Worm (Caenorhabditis elegans) whole organism, L1 larva: ENCODE measurements around the gene hpo-26.

Experiments used
- Y116A8C.19 ChIP-seq: sonication (generic microtip); optimal IDR thresholded peaks from 2 replicates; lab custom pipeline; 2016; ENCODE audit warnings: missing compliant biosample characterization, missing genetic modification characterization, borderline replicate concordance
- alr-1 ChIP-seq: fragments of 200-800 bp; sonication (Bioruptor generic); optimal IDR thresholded peaks from 2 replicates; lab custom pipeline; 2018; ENCODE audit warnings: borderline replicate concordance, mild to moderate bottlenecking, missing genetic modification characterization, missing compliant biosample characterization
- ama-1 ChIP-seq: fragments of 150-350 bp; optimal IDR thresholded peaks from 2 replicates; lab custom pipeline; 2014
- blmp-1 ChIP-seq: fragments of 150-350 bp; optimal IDR thresholded peaks from 2 replicates; lab custom pipeline; 2014; ENCODE audit warnings: missing biosample characterization, missing genetic modification characterization
- ceh-8 ChIP-seq: fragments of 200-800 bp; sonication (Bioruptor generic); optimal IDR thresholded peaks from 2 replicates; lab custom pipeline; 2018; ENCODE audit warnings: mild to moderate bottlenecking, missing genetic modification characterization, moderate library complexity, missing compliant biosample characterization
- ceh-82 ChIP-seq, 3 experiments: fragments of 150-350 bp in 1 of 3; sonication (generic microtip) in 2 of 3; optimal IDR thresholded peaks; 2 replicates each; lab custom pipeline; 2014 to 2017; ENCODE audit warnings: missing biosample characterization in 3 of 3, missing genetic modification characterization in 3 of 3
- ceh-90 ChIP-seq: sonication (generic microtip); optimal IDR thresholded peaks from 2 replicates; lab custom pipeline; 2016; ENCODE audit warnings: missing genetic modification characterization, missing compliant biosample characterization
- dpl-1 ChIP-seq, 3 experiments: fragments of 150-350 bp in 2 of 3; sonication (generic microtip) in 1 of 3; optimal IDR thresholded peaks; 2 replicates each; lab custom pipeline; 2014 to 2017; ENCODE audit warnings: missing biosample characterization in 3 of 3, missing genetic modification characterization in 3 of 3, missing genetic modification reagents in 3 of 3
- efl-1 ChIP-seq, 4 experiments: fragments of 150-350 bp; optimal IDR thresholded peaks in 3 of 4; peaks in 1 of 4; 1 replicate in 1 of 4; 2 replicates in 3 of 4; lab custom pipeline; 2014; ENCODE audit warnings: missing biosample characterization in 2 of 4, missing genetic modification characterization in 2 of 4, missing genetic modification reagents in 2 of 4
- egl-13 ChIP-seq: sonication (generic microtip); optimal IDR thresholded peaks from 2 replicates; lab custom pipeline; 2016; ENCODE audit warnings: missing genotype, missing genetic modification reagents, missing genetic modification characterization, missing compliant biosample characterization
- elt-2 ChIP-seq: sonication (generic microtip); optimal IDR thresholded peaks from 2 replicates; lab custom pipeline; 2016; ENCODE audit warnings: missing genetic modification characterization, mild to moderate bottlenecking, inconsistent platforms, missing compliant biosample characterization, missing genetic modification reagents
- elt-3 ChIP-seq, 6 experiments: fragments of 150-350 bp in 1 of 6; sonication (generic microtip); optimal IDR thresholded peaks; 2 replicates each; lab custom pipeline; 2017 to 2018; ENCODE audit warnings: missing biosample characterization in 6 of 6, missing genetic modification characterization in 6 of 6, inconsistent platforms in 1 of 6
- fkh-10 ChIP-seq: sonication (generic microtip); optimal IDR thresholded peaks from 2 replicates; lab custom pipeline; 2017; ENCODE audit warnings: missing biosample characterization, missing genetic modification reagents, missing genetic modification characterization
- fkh-8 ChIP-seq: sonication (generic microtip); optimal IDR thresholded peaks from 2 replicates; lab custom pipeline; 2016; ENCODE audit warnings: mild to moderate bottlenecking, missing genetic modification characterization, missing compliant biosample characterization
- fos-1 ChIP-seq: fragments of 150-350 bp; optimal IDR thresholded peaks from 2 replicates; lab custom pipeline; 2014; ENCODE audit warnings: missing biosample characterization, missing genetic modification characterization
- grh-1 ChIP-seq: fragments of 200-800 bp; sonication (Bioruptor generic); IDR thresholded peaks from 2 replicates; pipeline ENCODE4 v1.3.6; 2022; ENCODE audit warnings: missing genetic modification reagents, missing genetic modification characterization, missing compliant biosample characterization
- irx-1 ChIP-seq: sonication (generic microtip); optimal IDR thresholded peaks from 2 replicates; lab custom pipeline; 2016; ENCODE audit warnings: missing genetic modification characterization, missing compliant biosample characterization
- lin-13 ChIP-seq: fragments of 150-350 bp; optimal IDR thresholded peaks from 2 replicates; lab custom pipeline; 2014; ENCODE audit warnings: missing biosample characterization, missing genetic modification reagents, missing genetic modification characterization
- lin-14 ChIP-seq: fragments of 200-800 bp; sonication (Bioruptor generic); optimal IDR thresholded peaks from 2 replicates; lab custom pipeline; 2018; ENCODE audit warnings: mild to moderate bottlenecking, missing genetic modification characterization, moderate library complexity, missing compliant biosample characterization
- lin-35 ChIP-seq, 2 experiments: fragments of 150-350 bp; optimal IDR thresholded peaks; 2 replicates each; lab custom pipeline; 2014; ENCODE audit warnings: missing biosample characterization in 2 of 2, missing genetic modification characterization in 2 of 2, missing genetic modification reagents in 2 of 2
- lir-3 ChIP-seq: sonication (generic microtip); optimal IDR thresholded peaks from 2 replicates; lab custom pipeline; 2016; ENCODE audit warnings: mild to moderate bottlenecking, missing genetic modification characterization, moderate library complexity, missing compliant biosample characterization; ENCODE audit not compliant: poor library complexity
- lsy-2 ChIP-seq, 2 experiments: fragments of 150-350 bp; optimal IDR thresholded peaks; 2 replicates each; lab custom pipeline; 2014; ENCODE audit warnings: missing biosample characterization in 2 of 2, missing genetic modification characterization in 2 of 2
- mdl-1 ChIP-seq, 2 experiments: fragments of 150-350 bp; optimal IDR thresholded peaks; 2 replicates each; lab custom pipeline; 2014 to 2017; ENCODE audit warnings: missing biosample characterization in 2 of 2, missing genetic modification characterization in 2 of 2, inconsistent platforms in 1 of 2
- mep-1 ChIP-seq: fragments of 150-350 bp; optimal IDR thresholded peaks from 2 replicates; lab custom pipeline; 2014; ENCODE audit warnings: missing biosample characterization, missing genetic modification characterization
- nhr-19 ChIP-seq: fragments of 200-800 bp; sonication (Bioruptor generic); conservative IDR thresholded peaks from 2 replicates; pipeline ENCODE4 v1.3.6; 2022; ENCODE audit warnings: missing genetic modification characterization, missing compliant biosample characterization
- nhr-20 ChIP-seq: sonication (generic microtip); optimal IDR thresholded peaks from 2 replicates; lab custom pipeline; 2016; ENCODE audit warnings: mild to moderate bottlenecking, missing genetic modification characterization, missing compliant biosample characterization
- nhr-47 ChIP-seq: sonication (generic microtip); optimal IDR thresholded peaks from 2 replicates; lab custom pipeline; 2016; ENCODE audit warnings: mild to moderate bottlenecking, missing genetic modification characterization, moderate library complexity, missing compliant biosample characterization
- nhr-71 ChIP-seq: sonication (generic microtip); optimal IDR thresholded peaks from 2 replicates; lab custom pipeline; 2016; ENCODE audit warnings: mild to moderate bottlenecking, missing genetic modification characterization, moderate library complexity, missing compliant biosample characterization
- nhr-77 ChIP-seq: fragments of 150-350 bp; optimal IDR thresholded peaks from 2 replicates; lab custom pipeline; 2014; ENCODE audit warnings: missing biosample characterization, missing genetic modification characterization
- nhr-85 ChIP-seq: sonication (generic microtip); peaks from one replicate; lab custom pipeline; 2016; ENCODE audit warnings: missing genetic modification characterization, inconsistent platforms, missing compliant biosample characterization
- nhr-90 ChIP-seq: sonication (generic microtip); optimal IDR thresholded peaks from 2 replicates; lab custom pipeline; 2016; ENCODE audit warnings: mild to moderate bottlenecking, missing genetic modification characterization, missing compliant biosample characterization; ENCODE audit not compliant: poor library complexity
- pag-3 ChIP-seq: sonication (generic microtip); optimal IDR thresholded peaks from 2 replicates; lab custom pipeline; 2017; ENCODE audit warnings: missing genetic modification characterization, mild to moderate bottlenecking, missing compliant biosample characterization, antibody characterized with exemption, borderline replicate concordance; ENCODE audit not compliant: insufficient read depth
- pax-3 ChIP-seq: fragments of 200-800 bp; sonication (Bioruptor generic); optimal IDR thresholded peaks from 2 replicates; lab custom pipeline; 2018; ENCODE audit warnings: mild to moderate bottlenecking, missing genetic modification characterization, moderate library complexity, missing compliant biosample characterization
- snu-23 ChIP-seq: sonication (generic microtip); optimal IDR thresholded peaks from 2 replicates; lab custom pipeline; 2016; ENCODE audit warnings: missing genetic modification characterization, missing compliant biosample characterization
- swsn-7 ChIP-seq: sonication (generic microtip); optimal IDR thresholded peaks from 2 replicates; lab custom pipeline; 2016; ENCODE audit warnings: missing genetic modification characterization, missing compliant biosample characterization
- tbx-2 ChIP-seq: sonication (generic microtip); optimal IDR thresholded peaks from 2 replicates; lab custom pipeline; 2016; ENCODE audit warnings: missing genetic modification characterization, missing compliant biosample characterization
- tlp-1 ChIP-seq: fragments of 150-350 bp; optimal IDR thresholded peaks from 2 replicates; lab custom pipeline; 2014; ENCODE audit warnings: missing biosample characterization, missing genetic modification characterization
- unc-86 ChIP-seq: sonication (generic microtip); optimal IDR thresholded peaks from 2 replicates; lab custom pipeline; 2016; ENCODE audit warnings: missing genetic modification characterization, missing compliant biosample characterization
- vab-15 ChIP-seq: sonication (generic microtip); optimal IDR thresholded peaks from 2 replicates; lab custom pipeline; 2017; ENCODE audit warnings: missing genotype, mild to moderate bottlenecking, missing genetic modification characterization, missing compliant biosample characterization
- xbp-1 ChIP-seq: sonication (generic microtip); optimal IDR thresholded peaks from 2 replicates; lab custom pipeline; 2016; ENCODE audit warnings: missing genetic modification characterization, missing compliant biosample characterization
- ztf-11 ChIP-seq, 2 experiments: sonication (generic microtip); optimal IDR thresholded peaks; 2 replicates each; lab custom pipeline; 2016 to 2017; ENCODE audit warnings: missing genetic modification characterization in 2 of 2, missing biosample characterization in 1 of 2, missing compliant biosample characterization in 1 of 2

The hpo-26 gene

ce11 chrV:6505339-6505811 is 27.5 kb downstream of the hpo-26 start, which contains the start of gene W01A11.7:
W01A11.7 (minus strand) TSS chrV:6505389.
- TF ChIP-seq dpl-1 (GFP tag; optimal IDR thresholded peaks at IDR 0.05; lab: Kevin White, UChicago), result peak; percentile 13 to 39 (median 34)
- peak in 1 of 2 experiments; percentile 9 for TF ChIP-seq efl-1 (optimal IDR thresholded peaks at IDR 0.05; lab: Kevin White, UChicago)
- peak in 1 of 2 experiments; percentile 92 for TF ChIP-seq efl-1 (GFP tag; optimal IDR thresholded peaks at IDR 0.05 in 1 of 2; lab: Kevin White, UChicago)
- peak; percentile 37 for TF ChIP-seq lin-13 (GFP tag; lab: Kevin White, UChicago)
- peak; percentile 84 for TF ChIP-seq snu-23 (GFP tag; lab: Kevin White, UChicago)
- peak in 1 of 3 experiments; percentile 10 for TF ChIP-seq ceh-82 (tag; optimal IDR thresholded peaks at IDR 0.05; lab: Kevin White, UChicago)
- peak; percentile 99 for TF ChIP-seq nhr-85 (tag; lab: Kevin White, UChicago)
- TF ChIP-seq fkh-8 (tag; lab: Kevin White, UChicago), result no peak
- peak; percentile 8 to 47 for TF ChIP-seq lsy-2 (tag; optimal IDR thresholded peaks at IDR 0.05; lab: Kevin White, UChicago)
- peak; percentile 82 for TF ChIP-seq nhr-90 (tag; lab: Kevin White, UChicago)
- TF ChIP-seq lin-35 (GFP tag; optimal IDR thresholded peaks at IDR 0.05; lab: Kevin White, UChicago), result peak in 1 of 2 experiments; percentile 63
- peak; percentile 82 for TF ChIP-seq lin-14
- TF ChIP-seq mdl-1 (tag; optimal IDR thresholded peaks at IDR 0.05; lab: Kevin White, UChicago), result peak in 1 of 2 experiments; percentile 83
- no peak for TF ChIP-seq xbp-1
- peak in 4 of 6 experiments; percentile 74 to 91 (median 82) for TF ChIP-seq elt-3 (tag; optimal IDR thresholded peaks at IDR 0.05; lab: Kevin White, UChicago)
- no peak for TF ChIP-seq ama-1 (lab: Kevin White, UChicago)
- no peak for TF ChIP-seq fos-1 (tag; lab: Kevin White, UChicago)
- no peak for TF ChIP-seq Y116A8C.19 (tag; lab: Kevin White, UChicago)
- no peak for TF ChIP-seq ceh-8 (GFP tag; lab: Kevin White, UChicago)
- peak; percentile 52 for TF ChIP-seq mep-1 (tag; lab: Kevin White, UChicago)
- TF ChIP-seq pag-3, result no peak
- peak; percentile 69 for TF ChIP-seq nhr-19
- TF ChIP-seq lir-3 (tag; lab: Kevin White, UChicago), result peak; percentile 13
- no peak for TF ChIP-seq swsn-7 (tag; lab: Kevin White, UChicago)
- TF ChIP-seq blmp-1 (tag; lab: Kevin White, UChicago), result peak; percentile 85
- peak; percentile 45 for TF ChIP-seq nhr-47 (tag; lab: Kevin White, UChicago)
- peak; percentile 93 for TF ChIP-seq nhr-20 (tag; lab: Kevin White, UChicago)
- peak; percentile 72 for TF ChIP-seq tbx-2
- TF ChIP-seq pax-3 (tag; lab: Kevin White, UChicago), result no peak
- TF ChIP-seq vab-15 (tag; lab: Kevin White, UChicago), result peak; percentile 16
- TF ChIP-seq nhr-71 (tag; lab: Kevin White, UChicago), result peak; percentile 90
- TF ChIP-seq fkh-10 (GFP tag; lab: Kevin White, UChicago), result no peak
- TF ChIP-seq nhr-77 (tag; lab: Kevin White, UChicago), result no peak
- peak; percentile 64 for TF ChIP-seq grh-1 (GFP tag; lab: Robert Waterston, UW)
- TF ChIP-seq, all 84 proteins: peak for 22

ce11 chrV:6504131-6504827 is 28.6 kb downstream of the hpo-26 start, which contains the start of gene moc-2:
moc-2 (minus strand) TSS chrV:6504181.
- no peak for TF ChIP-seq irx-1
- no peak for TF ChIP-seq xbp-1
- TF ChIP-seq unc-86 (tag; lab: Kevin White, UChicago), result no peak
- peak; percentile 56 for TF ChIP-seq nhr-85 (tag; lab: Kevin White, UChicago)
- TF ChIP-seq lsy-2 (tag; optimal IDR thresholded peaks at IDR 0.05; lab: Kevin White, UChicago), result peak in 1 of 2 experiments; percentile 17
- peak; percentile 83 for TF ChIP-seq blmp-1 (tag; lab: Kevin White, UChicago)
- no peak for TF ChIP-seq tlp-1 (tag; lab: Kevin White, UChicago)
- TF ChIP-seq fkh-10 (GFP tag; lab: Kevin White, UChicago), result no peak
- no peak for TF ChIP-seq alr-1 (tag; lab: Kevin White, UChicago)
- TF ChIP-seq ztf-11 (tag; optimal IDR thresholded peaks at IDR 0.05; lab: Kevin White, UChicago), result no peak
- TF ChIP-seq egl-13 (tag; lab: Kevin White, UChicago), result no peak
- TF ChIP-seq elt-3 (tag; optimal IDR thresholded peaks at IDR 0.05; lab: Kevin White, UChicago), result peak in 2 of 6 experiments; percentile 11 to 55
- TF ChIP-seq ceh-90 (tag; lab: Kevin White, UChicago), result no peak
- no peak for TF ChIP-seq elt-2
